Fruit fly (Drosophila melanogaster) whole organism, adult: Measurements from ENCODE around the gene Dph3.

Experiments used
- CG5204 ChIP-seq: fragments of 200-800 bp; sonication (Bioruptor generic); optimal IDR thresholded peaks from 2 replicates; lab custom pipeline; 2016; ENCODE audit warnings: missing biosample characterization, missing genetic modification characterization
- Crg-1 ChIP-seq: fragments of 200-800 bp; sonication (Bioruptor generic); optimal IDR thresholded peaks from 2 replicates; lab custom pipeline; 2016; ENCODE audit warnings: missing biosample characterization, missing genetic modification characterization

DNA sequence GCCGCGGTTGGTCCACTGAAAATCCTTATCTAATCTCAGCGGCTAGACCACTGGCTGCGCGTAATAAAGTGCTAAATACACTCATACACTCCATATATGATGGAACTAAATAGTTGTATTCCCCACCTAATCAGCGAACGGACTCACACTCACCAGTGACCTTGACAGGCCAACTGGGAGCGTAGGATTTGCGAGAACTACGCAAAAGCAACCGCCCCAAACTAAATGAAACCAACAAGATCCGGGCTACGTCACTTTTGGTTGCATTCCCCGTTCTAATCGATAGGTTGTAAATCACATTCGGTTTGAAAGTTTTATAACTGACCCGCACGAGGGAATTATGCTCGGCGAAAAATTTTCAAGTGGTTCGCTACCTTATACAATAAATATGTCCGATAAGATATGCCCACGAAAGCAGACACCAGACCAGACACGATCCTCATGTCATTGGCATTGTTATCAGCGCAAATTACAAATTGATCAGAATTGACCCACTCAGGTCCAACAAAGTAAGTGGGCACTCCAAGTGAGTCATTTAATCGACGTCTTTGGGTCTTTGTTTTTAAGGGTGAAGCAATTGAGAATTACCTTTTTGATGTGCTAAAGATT is 32.4 kb upstream of the Dph3 start:
- TF ChIP-seq CG5204 (GFP tag; lab: Kevin White, UChicago) (no peak), Crg-1 (no peak)
